Worm (Caenorhabditis elegans) whole organism, mixed stage, embryonic: ENCODE measurements around the gene nhr-140.

Source experiments
- M03D4.4 ChIP-seq: sonication (generic microtip); optimal IDR thresholded peaks from 2 replicates; lab custom pipeline; 2017; ENCODE audit warnings: mild to moderate bottlenecking, missing genetic modification characterization, missing compliant biosample characterization
- bed-3 ChIP-seq: fragments of 200-800 bp; sonication (Bioruptor generic); optimal IDR thresholded peaks from 3 replicates; lab custom pipeline; 2018; ENCODE audit warnings: mild to moderate bottlenecking, missing genetic modification characterization, moderate library complexity, missing compliant biosample characterization
- blmp-1 ChIP-seq: fragments of 150-350 bp; optimal IDR thresholded peaks from 2 replicates; lab custom pipeline; 2014; ENCODE audit warnings: missing biosample characterization, missing genetic modification characterization
- ceh-39 ChIP-seq: fragments of 150-350 bp; optimal IDR thresholded peaks from 2 replicates; lab custom pipeline; 2014; ENCODE audit warnings: missing biosample characterization, missing genetic modification characterization
- ceh-43 ChIP-seq: fragments of 200-800 bp; sonication (Bioruptor generic); optimal IDR thresholded peaks from 2 replicates; lab custom pipeline; 2018; ENCODE audit warnings: mild to moderate bottlenecking, missing genetic modification characterization, moderate library complexity, missing compliant biosample characterization
- ces-1 ChIP-seq: fragments of 150-350 bp; optimal IDR thresholded peaks from 2 replicates; lab custom pipeline; 2014; ENCODE audit warnings: missing biosample characterization, missing genetic modification reagents, missing genetic modification characterization
- cnd-1 ChIP-seq: fragments of 200-800 bp; sonication (Bioruptor generic); optimal IDR thresholded peaks from 2 replicates; lab custom pipeline; 2018; ENCODE audit warnings: mild to moderate bottlenecking, missing genetic modification characterization, missing compliant biosample characterization
- drap-1 ChIP-seq: fragments of 200-800 bp; sonication (Bioruptor generic); optimal IDR thresholded peaks from 3 replicates; lab custom pipeline; 2018; ENCODE audit warnings: mild to moderate bottlenecking, missing genetic modification characterization, missing compliant biosample characterization
- elt-1 ChIP-seq: sonication (generic microtip); optimal IDR thresholded peaks from 2 replicates; lab custom pipeline; 2017; ENCODE audit warnings: missing genetic modification characterization, mild to moderate bottlenecking, missing compliant biosample characterization, antibody characterized with exemption, moderate library complexity, borderline replicate concordance; ENCODE audit not compliant: insufficient read depth
- elt-3 ChIP-seq: fragments of 150-350 bp; optimal IDR thresholded peaks from 2 replicates; lab custom pipeline; 2014; ENCODE audit warnings: missing biosample characterization, missing genetic modification characterization
- flh-1 ChIP-seq: fragments of 200-800 bp; sonication (Bioruptor generic); optimal IDR thresholded peaks from 2 replicates; lab custom pipeline; 2018; ENCODE audit warnings: mild to moderate bottlenecking, missing genetic modification characterization, moderate library complexity, missing compliant biosample characterization
- ham-2 ChIP-seq: fragments of 200-800 bp; sonication (Bioruptor generic); optimal IDR thresholded peaks from 2 replicates; lab custom pipeline; 2018; ENCODE audit warnings: mild to moderate bottlenecking, missing genetic modification characterization, missing compliant biosample characterization
- hlh-1 ChIP-seq: fragments of 150-350 bp; optimal IDR thresholded peaks from 2 replicates; lab custom pipeline; 2014; ENCODE audit warnings: missing biosample characterization, missing genetic modification reagents, missing genetic modification characterization
- lin-13 ChIP-seq: fragments of 150-350 bp; optimal IDR thresholded peaks from 2 replicates; lab custom pipeline; 2014; ENCODE audit warnings: missing biosample characterization, missing genetic modification characterization
- lin-32 ChIP-seq: fragments of 200-800 bp; sonication (Bioruptor generic); optimal IDR thresholded peaks from 2 replicates; lab custom pipeline; 2018; ENCODE audit warnings: mild to moderate bottlenecking, missing genetic modification characterization, missing compliant biosample characterization
- lsy-2 ChIP-seq: fragments of 150-350 bp; optimal IDR thresholded peaks from 2 replicates; lab custom pipeline; 2014; ENCODE audit warnings: missing biosample characterization, missing genetic modification characterization
- mab-5 ChIP-seq: fragments of 150-350 bp; optimal IDR thresholded peaks from 2 replicates; lab custom pipeline; 2014; ENCODE audit warnings: missing biosample characterization, missing genetic modification characterization
- mep-1 ChIP-seq: fragments of 150-350 bp; optimal IDR thresholded peaks from 2 replicates; lab custom pipeline; 2017; ENCODE audit warnings: missing biosample characterization, missing genetic modification reagents, missing genetic modification characterization, inconsistent platforms
- mls-2 ChIP-seq: sonication (generic microtip); optimal IDR thresholded peaks from 2 replicates; lab custom pipeline; 2016; ENCODE audit warnings: mild to moderate bottlenecking, missing genetic modification characterization, moderate library complexity, missing compliant biosample characterization
- nhr-12 ChIP-seq: fragments of 150-350 bp; optimal IDR thresholded peaks from 2 replicates; lab custom pipeline; 2014; ENCODE audit warnings: missing biosample characterization, missing genetic modification characterization
- nhr-2 ChIP-seq: fragments of 150-350 bp; optimal IDR thresholded peaks from 2 replicates; lab custom pipeline; 2014; ENCODE audit warnings: missing biosample characterization, missing genetic modification characterization
- nhr-237 ChIP-seq: fragments of 150-350 bp; optimal IDR thresholded peaks from 2 replicates; lab custom pipeline; 2014; ENCODE audit warnings: missing biosample characterization, missing genetic modification characterization
- nhr-28 ChIP-seq: fragments of 150-350 bp; optimal IDR thresholded peaks from 2 replicates; lab custom pipeline; 2014; ENCODE audit warnings: missing biosample characterization, missing genetic modification characterization
- nhr-76 ChIP-seq: sonication (generic microtip); optimal IDR thresholded peaks from 2 replicates; lab custom pipeline; 2017; ENCODE audit warnings: missing biosample characterization, missing genetic modification characterization
- pha-4 ChIP-seq: fragments of 150-350 bp; optimal IDR thresholded peaks from 2 replicates; lab custom pipeline; 2018; ENCODE audit warnings: missing biosample characterization, missing genetic modification reagents, missing genetic modification characterization
- sem-2 ChIP-seq: fragments of 200-800 bp; sonication (Bioruptor generic); optimal IDR thresholded peaks from 2 replicates; lab custom pipeline; 2018; ENCODE audit warnings: mild to moderate bottlenecking, missing genetic modification characterization, missing compliant biosample characterization
- snpc-4 ChIP-seq: fragments of 150-350 bp; optimal IDR thresholded peaks from 2 replicates; lab custom pipeline; 2014; ENCODE audit warnings: missing biosample characterization, missing genetic modification characterization
- sptf-1 ChIP-seq: sonication (generic microtip); optimal IDR thresholded peaks from 2 replicates; lab custom pipeline; 2017; ENCODE audit warnings: mild to moderate bottlenecking, missing genetic modification characterization, moderate library complexity, missing compliant biosample characterization
- tbx-8 ChIP-seq: fragments of 200-800 bp; sonication (Bioruptor generic); optimal IDR thresholded peaks from 2 replicates; lab custom pipeline; 2018; ENCODE audit warnings: mild to moderate bottlenecking, missing genetic modification characterization, moderate library complexity, missing compliant biosample characterization
- unc-120 ChIP-seq: sonication (generic microtip); optimal IDR thresholded peaks from 2 replicates; lab custom pipeline; 2017; ENCODE audit warnings: missing genetic modification characterization, missing compliant biosample characterization; ENCODE audit not compliant: poor library complexity, severe bottlenecking
- unc-39 ChIP-seq: fragments of 150-350 bp; optimal IDR thresholded peaks from 2 replicates; lab custom pipeline; 2014; ENCODE audit warnings: missing biosample characterization, missing genetic modification characterization
- unc-62 ChIP-seq: fragments of 150-350 bp; optimal IDR thresholded peaks from 2 replicates; lab custom pipeline; 2014; ENCODE audit warnings: missing biosample characterization, missing genetic modification reagents, missing genetic modification characterization
- zip-8 ChIP-seq: fragments of 150-350 bp; optimal IDR thresholded peaks from 2 replicates; lab custom pipeline; 2014; ENCODE audit warnings: missing biosample characterization, missing genetic modification characterization
- ztf-11 ChIP-seq: fragments of 150-350 bp; optimal IDR thresholded peaks from 2 replicates; lab custom pipeline; 2014; ENCODE audit warnings: missing biosample characterization, missing genetic modification characterization

Gene nhr-140

DNA sequence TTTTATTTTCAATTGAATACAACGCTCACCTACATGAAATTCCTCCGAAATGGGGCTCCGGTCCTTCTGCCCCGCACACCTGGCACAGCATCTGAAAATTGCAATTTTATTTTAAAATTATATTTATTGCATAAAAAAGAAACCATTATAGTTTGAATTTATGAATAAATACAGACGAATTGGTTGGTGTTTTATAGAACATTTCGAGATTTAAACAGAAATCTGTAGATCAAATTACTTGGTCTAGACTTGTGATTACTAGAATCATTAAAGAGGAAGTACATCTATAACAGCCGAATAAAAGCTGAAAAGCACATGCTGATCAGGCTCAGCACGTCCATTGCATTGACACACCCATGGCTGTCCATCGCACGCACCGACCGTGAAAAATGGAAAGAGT lies 2.3 kb upstream of the nhr-140 start, which contains the start of gene nhr-162:
TSS of gene nhr-162 (minus strand) at position 101 of the 400 bp plus-strand sequence.
- TF ChIP-seq sptf-1 (tag; lab: Kevin White, UChicago) (no peak), nhr-28 (tag; lab: Kevin White, UChicago) (no peak), bed-3 (no peak), mls-2 (tag; lab: Kevin White, UChicago) (no peak), ceh-43 (GFP tag; lab: Kevin White, UChicago) (no peak), ces-1 (GFP tag; lab: Kevin White, UChicago) (no peak), nhr-237 (no peak), flh-1 (GFP tag; lab: Kevin White, UChicago) (no peak), sem-2 (no peak), unc-120 (no peak), elt-1 (tag; lab: Kevin White, UChicago) (no peak), hlh-1 (tag; lab: Kevin White, UChicago) (no peak), unc-62 (no peak), mab-5 (tag; lab: Kevin White, UChicago) (no peak), ham-2 (GFP tag; lab: Kevin White, UChicago) (no peak), lsy-2 (tag; lab: Kevin White, UChicago) (no peak), cnd-1 (tag; lab: Kevin White, UChicago) (no peak), ztf-11 (tag; lab: Kevin White, UChicago) (no peak), snpc-4 (tag; lab: Kevin White, UChicago) (no peak)

DNA sequence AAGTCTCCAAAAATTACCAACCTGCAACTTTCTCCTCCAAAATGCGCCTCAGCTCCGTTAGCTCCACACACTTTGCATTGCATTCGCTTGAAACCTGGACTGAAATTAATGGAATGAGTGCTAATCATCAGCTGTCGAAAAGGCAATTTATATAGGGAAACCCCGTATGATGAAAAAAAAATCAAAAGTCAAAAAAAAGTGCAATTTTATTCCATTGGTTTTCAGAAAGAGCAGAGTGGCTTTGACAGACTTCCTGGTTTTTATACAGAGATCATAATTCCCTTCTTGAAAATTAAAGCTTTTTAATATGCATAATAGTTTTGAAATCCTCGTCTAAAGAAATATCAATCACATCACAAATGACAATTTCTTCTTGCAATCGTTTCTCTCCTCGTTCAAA lies 1.8 kb downstream of the nhr-140 start, which contains the start of gene nhr-139:
TSS of gene nhr-139 (minus strand) at position 101 of the 400 bp plus-strand sequence.
- TF ChIP-seq cnd-1 (tag; lab: Kevin White, UChicago) (no peak), blmp-1 (no peak), unc-120 (no peak)

DNA sequence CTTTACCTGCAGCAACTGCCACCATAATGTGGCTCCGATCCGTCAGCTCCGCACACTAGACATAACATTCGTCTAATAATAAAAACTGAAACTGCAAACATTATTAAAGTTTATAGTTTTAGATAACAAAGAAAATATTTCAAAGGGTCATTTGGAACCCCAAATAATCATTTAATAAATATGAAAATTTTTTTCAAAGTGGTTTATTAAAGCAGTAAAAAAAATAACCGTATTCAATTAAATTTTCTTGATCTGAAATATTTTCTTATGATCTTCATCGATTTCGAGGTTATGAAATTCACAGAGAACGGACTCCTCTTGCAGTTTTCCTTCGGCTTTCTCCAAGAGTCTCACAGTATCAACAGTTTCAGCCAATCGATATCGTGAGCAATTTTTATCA lies 3.5 kb downstream of the nhr-140 start, which contains the start of gene nhr-163:
TSS of gene nhr-163 (minus strand) at position 101 of the 400 bp plus-strand sequence.
- TF ChIP-seq sem-2 = no peak
- TF ChIP-seq lin-13 (tag; lab: Kevin White, UChicago) = no peak
- TF ChIP-seq elt-3 (tag; lab: Kevin White, UChicago) = no peak
- TF ChIP-seq lsy-2 (tag; lab: Kevin White, UChicago) = no peak
- no peak for TF ChIP-seq unc-62
- TF ChIP-seq cnd-1 (tag; lab: Kevin White, UChicago) = no peak
- no peak for TF ChIP-seq bed-3
- no peak for TF ChIP-seq blmp-1
- TF ChIP-seq hlh-1 (tag; lab: Kevin White, UChicago) = no peak
- no peak for TF ChIP-seq M03D4.4 (tag; lab: Kevin White, UChicago)
- no peak for TF ChIP-seq ham-2 (GFP tag; lab: Kevin White, UChicago)
- no peak for TF ChIP-seq elt-1 (tag; lab: Kevin White, UChicago)
- TF ChIP-seq, all 35 proteins: peak for 0

DNA sequence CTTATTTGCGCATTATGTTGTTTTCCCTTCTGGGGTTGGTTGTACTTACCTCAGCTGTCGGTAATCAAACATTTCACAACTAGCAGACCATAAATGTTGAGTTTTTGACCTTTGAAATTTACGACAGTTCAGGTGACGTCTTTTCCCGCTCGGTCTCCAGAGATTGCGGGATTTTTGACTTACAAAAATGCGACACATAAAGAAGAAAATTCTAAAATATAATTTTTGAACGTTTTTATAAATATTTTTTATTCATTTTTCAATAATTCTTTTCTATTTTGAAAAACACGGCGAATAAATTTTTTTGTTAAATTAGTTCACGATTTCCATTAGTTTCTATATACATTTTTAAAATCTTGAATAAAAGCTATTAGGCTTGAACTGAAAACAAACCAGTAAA lies 6.7 kb downstream of the nhr-140 start, which contains the start of gene nhr-161:
TSS of gene nhr-161 (minus strand) at position 101 of the 400 bp plus-strand sequence.
- TF ChIP-seq mep-1 (tag; lab: Kevin White, UChicago) = no peak
- no peak for TF ChIP-seq unc-62
- TF ChIP-seq ces-1 (GFP tag; lab: Kevin White, UChicago) = no peak
- no peak for TF ChIP-seq elt-1 (tag; lab: Kevin White, UChicago)
- no peak for TF ChIP-seq lin-13 (tag; lab: Kevin White, UChicago)
- TF ChIP-seq nhr-76 (tag; lab: Kevin White, UChicago) = no peak
- TF ChIP-seq pha-4 = no peak
- no peak for TF ChIP-seq nhr-2 (tag; lab: Kevin White, UChicago)
- no peak for TF ChIP-seq elt-3 (tag; lab: Kevin White, UChicago)
- TF ChIP-seq lsy-2 (tag; lab: Kevin White, UChicago) = no peak
- TF ChIP-seq hlh-1 (tag; lab: Kevin White, UChicago) = no peak
- TF ChIP-seq nhr-12 (tag; lab: Kevin White, UChicago) = no peak
- no peak for TF ChIP-seq ham-2 (GFP tag; lab: Kevin White, UChicago)
- no peak for TF ChIP-seq blmp-1

DNA sequence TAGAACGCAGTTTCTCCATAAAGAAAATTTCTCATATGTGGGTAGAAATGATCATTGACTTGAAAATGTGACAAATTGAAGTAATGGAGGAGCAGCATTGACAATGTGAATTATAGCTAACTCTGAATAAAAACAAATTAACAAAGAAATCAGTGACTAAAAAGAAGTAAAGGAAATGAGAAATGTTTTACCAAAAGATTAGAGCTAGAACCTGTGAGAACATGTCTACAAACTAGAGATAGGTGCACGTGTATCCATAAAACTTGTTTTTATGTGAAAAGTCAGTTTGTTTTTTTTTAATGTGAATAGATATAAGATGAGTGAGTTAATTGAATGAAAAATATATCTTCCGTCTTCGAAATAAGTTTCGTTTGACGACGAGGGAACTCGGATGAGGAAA lies 10.5 kb downstream of the nhr-140 start, which contains the start of gene sre-12:
TSS of gene sre-12 (minus strand) at position 101 of the 400 bp plus-strand sequence.
- TF ChIP-seq lin-32 (GFP tag; lab: Kevin White, UChicago) (no peak), nhr-237 (no peak), pha-4 (no peak), drap-1 (GFP tag; lab: Kevin White, UChicago) (no peak), tbx-8 (GFP tag; lab: Kevin White, UChicago) (no peak), bed-3 (no peak), ceh-43 (GFP tag; lab: Kevin White, UChicago) (no peak), blmp-1 (no peak), unc-62 (no peak), nhr-76 (tag; lab: Kevin White, UChicago) (no peak), ceh-39 (no peak), unc-39 (no peak), nhr-12 (tag; lab: Kevin White, UChicago) (no peak), elt-1 (tag; lab: Kevin White, UChicago) (no peak), nhr-2 (tag; lab: Kevin White, UChicago) (no peak), mls-2 (tag; lab: Kevin White, UChicago) (no peak), zip-8 (tag; lab: Kevin White, UChicago) (no peak), cnd-1 (tag; lab: Kevin White, UChicago) (no peak)
